Worm (Caenorhabditis elegans) whole organism, L1 larva: Measurements from ENCODE around the gene W04B5.8.

Experiments used
- C34B4.2 ChIP-seq: sonication (generic microtip); optimal IDR thresholded peaks from 2 replicates; lab custom pipeline; 2017; ENCODE audit warnings: mild to moderate bottlenecking, missing genetic modification characterization, missing compliant biosample characterization
- aha-1 ChIP-seq: fragments of 150-350 bp; optimal IDR thresholded peaks from 2 replicates; lab custom pipeline; 2014; ENCODE audit warnings: missing biosample characterization, missing genetic modification characterization
- ama-1 ChIP-seq: fragments of 150-350 bp; optimal IDR thresholded peaks from 2 replicates; lab custom pipeline; 2014
- ces-1 ChIP-seq: fragments of 150-350 bp; optimal IDR thresholded peaks from 2 replicates; lab custom pipeline; 2014; ENCODE audit warnings: missing biosample characterization, missing genetic modification reagents, missing genetic modification characterization
- efl-1 ChIP-seq, 4 experiments: fragments of 150-350 bp; optimal IDR thresholded peaks in 3 of 4; peaks in 1 of 4; 1 replicate in 1 of 4; 2 replicates in 3 of 4; lab custom pipeline; 2014; ENCODE audit warnings: missing biosample characterization in 2 of 4, missing genetic modification characterization in 2 of 4, missing genetic modification reagents in 2 of 4
- fkh-8 ChIP-seq: sonication (generic microtip); optimal IDR thresholded peaks from 2 replicates; lab custom pipeline; 2016; ENCODE audit warnings: mild to moderate bottlenecking, missing genetic modification characterization, missing compliant biosample characterization
- lin-35 ChIP-seq, 2 experiments: fragments of 150-350 bp; optimal IDR thresholded peaks; 2 replicates each; lab custom pipeline; 2014; ENCODE audit warnings: missing biosample characterization in 2 of 2, missing genetic modification characterization in 2 of 2, missing genetic modification reagents in 2 of 2
- mdl-1 ChIP-seq, 2 experiments: fragments of 150-350 bp; optimal IDR thresholded peaks; 2 replicates each; lab custom pipeline; 2014 to 2017; ENCODE audit warnings: missing biosample characterization in 2 of 2, missing genetic modification characterization in 2 of 2, inconsistent platforms in 1 of 2
- mep-1 ChIP-seq: fragments of 150-350 bp; optimal IDR thresholded peaks from 2 replicates; lab custom pipeline; 2014; ENCODE audit warnings: missing biosample characterization, missing genetic modification characterization
- nhr-47 ChIP-seq: sonication (generic microtip); optimal IDR thresholded peaks from 2 replicates; lab custom pipeline; 2016; ENCODE audit warnings: mild to moderate bottlenecking, missing genetic modification characterization, moderate library complexity, missing compliant biosample characterization
- nhr-90 ChIP-seq: sonication (generic microtip); optimal IDR thresholded peaks from 2 replicates; lab custom pipeline; 2016; ENCODE audit warnings: mild to moderate bottlenecking, missing genetic modification characterization, missing compliant biosample characterization; ENCODE audit not compliant: poor library complexity
- unc-62 ChIP-seq: fragments of 150-350 bp; optimal IDR thresholded peaks from 2 replicates; lab custom pipeline; 2014; ENCODE audit warnings: missing biosample characterization, missing genetic modification reagents, missing genetic modification characterization

DNA sequence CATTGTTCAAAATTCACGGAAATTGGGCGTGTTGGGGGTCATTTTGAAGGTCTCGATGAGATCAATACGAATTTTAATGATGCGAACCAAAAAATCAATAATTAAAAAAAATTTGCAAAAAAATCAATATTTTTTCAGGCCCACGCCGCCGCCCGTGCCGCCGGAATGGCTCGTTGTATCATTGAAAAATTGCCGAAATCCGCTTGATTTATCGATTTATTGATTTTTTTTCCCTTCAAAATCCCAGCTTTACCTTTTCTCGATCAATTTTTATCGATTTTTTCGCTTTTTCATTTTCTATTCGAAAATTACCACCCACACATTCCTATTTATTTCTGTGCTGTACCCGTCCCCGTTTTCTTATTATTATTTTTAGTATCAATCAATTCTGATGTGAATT is 41.8 kb upstream of the W04B5.8 start:
- TF ChIP-seq ama-1 (lab: Kevin White, UChicago) (no peak), nhr-47 (no peak), aha-1 (no peak), fkh-8 (tag; lab: Kevin White, UChicago) (no peak), lin-35 (GFP tag; optimal IDR thresholded peaks at IDR 0.05; lab: Kevin White, UChicago) (no peak), unc-62 (GFP tag; lab: Kevin White, UChicago) (no peak), mep-1 (tag; lab: Kevin White, UChicago) (no peak), C34B4.2 (tag; lab: Kevin White, UChicago) (no peak), mdl-1 (tag; optimal IDR thresholded peaks at IDR 0.05; lab: Kevin White, UChicago) (no peak), nhr-90 (no peak), efl-1 (optimal IDR thresholded peaks at IDR 0.05; lab: Kevin White, UChicago) (no peak), efl-1 (GFP tag; optimal IDR thresholded peaks at IDR 0.05 in 1 of 2; lab: Kevin White, UChicago) (no peak), ces-1 (GFP tag; lab: Kevin White, UChicago) (no peak)
